Fruit fly (Drosophila melanogaster) whole organism, embryonic: ENCODE measurements around the gene nerfin-2.

Source experiments
- Antp ChIP-seq: fragments of 200-800 bp; sonication (Bioruptor generic); optimal IDR thresholded peaks from 3 replicates; lab custom pipeline; 2016; ENCODE audit warnings: missing biosample characterization, missing genetic modification characterization
- B-H1 ChIP-seq: fragments of 200-800 bp; sonication (Bioruptor generic); IDR thresholded peaks from 3 replicates; pipeline ENCODE4 v1.3.6; 2022; ENCODE audit warnings: missing biosample characterization, missing genetic modification characterization
- Bgb ChIP-seq: fragments of 200-800 bp; sonication (Bioruptor generic); IDR thresholded peaks from 2 replicates; pipeline ENCODE4 v1.3.6; 2022; ENCODE audit warnings: missing biosample characterization, missing genetic modification characterization; ENCODE audit not compliant: partially characterized antibody
- CG10321 ChIP-seq: fragments of 200-800 bp; sonication (Bioruptor generic); IDR thresholded peaks from 2 replicates; pipeline ENCODE4 v1.3.6; 2022; ENCODE audit warnings: missing biosample characterization, missing genetic modification characterization
- CG10366 ChIP-seq: fragments of 200-800 bp; sonication (Bioruptor generic); IDR thresholded peaks from 2 replicates; pipeline ENCODE4 v1.3.6; 2022; ENCODE audit warnings: missing biosample characterization, missing genetic modification characterization
- CG11085 ChIP-seq: fragments of 200-800 bp; sonication (Bioruptor generic); IDR thresholded peaks from 2 replicates; pipeline ENCODE4 v1.3.6; 2022; ENCODE audit warnings: missing biosample characterization, missing genetic modification characterization
- CG15514 ChIP-seq: fragments of 200-800 bp; sonication (Bioruptor generic); optimal IDR thresholded peaks from 3 replicates; lab custom pipeline; 2017; ENCODE audit warnings: missing biosample characterization, missing genetic modification characterization, mild to moderate bottlenecking, moderate library complexity, missing genetic modification reagents
- CG16815 ChIP-seq: fragments of 200-800 bp; sonication (Bioruptor generic); optimal IDR thresholded peaks from 3 replicates; lab custom pipeline; 2017; ENCODE audit warnings: missing biosample characterization, mild to moderate bottlenecking, missing genetic modification characterization
- CG17385 ChIP-seq: fragments of 200-800 bp; sonication (Bioruptor generic); optimal IDR thresholded peaks from 3 replicates; lab custom pipeline; 2018; ENCODE audit warnings: missing biosample characterization, mild to moderate bottlenecking, missing genetic modification characterization
- CG17802 ChIP-seq: fragments of 200-800 bp; sonication (Bioruptor generic); optimal IDR thresholded peaks from 2 replicates; lab custom pipeline; 2018; ENCODE audit warnings: missing biosample characterization, mild to moderate bottlenecking, missing genetic modification characterization, moderate library complexity
- CG32772 ChIP-seq: fragments of 200-800 bp; sonication (Bioruptor generic); IDR thresholded peaks from 2 replicates; pipeline ENCODE4 v1.3.6; 2022; ENCODE audit warnings: missing biosample characterization, missing genetic modification characterization
- CG33213 ChIP-seq: fragments of 200-800 bp; sonication (Bioruptor generic); optimal IDR thresholded peaks from 3 replicates; lab custom pipeline; 2016; ENCODE audit warnings: missing biosample characterization, missing genetic modification characterization
- CG3407 ChIP-seq: fragments of 200-800 bp; sonication (Bioruptor generic); optimal IDR thresholded peaks from 2 replicates; lab custom pipeline; 2018; ENCODE audit warnings: missing biosample characterization, mild to moderate bottlenecking, missing genetic modification characterization
- CG34422 ChIP-seq: fragments of 200-800 bp; sonication (Bioruptor generic); IDR thresholded peaks from 3 replicates; pipeline ENCODE4 v1.3.6; 2022; ENCODE audit warnings: missing biosample characterization, missing genetic modification characterization
- CG3726 ChIP-seq: fragments of 200-800 bp; sonication (Bioruptor generic); IDR thresholded peaks from 3 replicates; pipeline ENCODE4, ENCODE4 v1.3.6; 2022; ENCODE audit warnings: missing biosample characterization, missing genetic modification characterization
- CG4282 ChIP-seq: fragments of 200-800 bp; sonication (Bioruptor generic); optimal IDR thresholded peaks from 2 replicates; lab custom pipeline; 2016; ENCODE audit warnings: missing biosample characterization, missing genetic modification characterization
- CG4360 ChIP-seq: fragments of 200-800 bp; sonication (Bioruptor generic); IDR thresholded peaks from 2 replicates; pipeline ENCODE4 v1.3.6; 2022; ENCODE audit warnings: missing biosample characterization, missing genetic modification characterization
- CG4617 ChIP-seq: fragments of 200-800 bp; sonication (Bioruptor generic); optimal IDR thresholded peaks from 3 replicates; lab custom pipeline; 2016; ENCODE audit warnings: missing biosample characterization, missing genetic modification characterization, borderline replicate concordance
- CG5180 ChIP-seq: fragments of 200-800 bp; sonication (Bioruptor generic); optimal IDR thresholded peaks from 3 replicates; lab custom pipeline; 2017; ENCODE audit warnings: missing biosample characterization, missing genetic modification characterization, mild to moderate bottlenecking, moderate library complexity, missing genetic modification reagents
- CG8089 ChIP-seq: fragments of 200-800 bp; sonication (Bioruptor generic); optimal IDR thresholded peaks from 3 replicates; lab custom pipeline; 2016; ENCODE audit warnings: missing biosample characterization, missing genetic modification characterization
- Camta ChIP-seq: fragments of 200-800 bp; sonication (Bioruptor generic); optimal IDR thresholded peaks from 2 replicates; lab custom pipeline; 2016; ENCODE audit warnings: missing biosample characterization, missing genetic modification characterization
- Dbx ChIP-seq: fragments of 200-800 bp; sonication (Bioruptor generic); IDR thresholded peaks from 3 replicates; pipeline ENCODE4 v1.3.6; 2022; ENCODE audit warnings: missing biosample characterization, missing genetic modification characterization
- HLHmδ ChIP-seq: fragments of 200-800 bp; sonication (Bioruptor generic); optimal IDR thresholded peaks from 2 replicates; lab custom pipeline; 2018; ENCODE audit warnings: missing biosample characterization, mild to moderate bottlenecking, missing genetic modification characterization, moderate library complexity
- NFAT ChIP-seq: fragments of 200-800 bp; sonication (Bioruptor generic); IDR thresholded peaks from 2 replicates; pipeline ENCODE4 v1.3.6; 2022; ENCODE audit warnings: missing biosample characterization, missing genetic modification characterization
- Nf-YC ChIP-seq: fragments of 200-800 bp; optimal IDR thresholded peaks from 3 replicates; lab custom pipeline; 2019; ENCODE audit warnings: missing biosample characterization, mild to moderate bottlenecking, missing genetic modification characterization, moderate library complexity
- Sin3A ChIP-seq: fragments of >200 bp; optimal IDR thresholded peaks from 2 replicates; lab custom pipeline; 2018
- Sry-β ChIP-seq: fragments of 200-800 bp; sonication (Bioruptor generic); optimal IDR thresholded peaks from 2 replicates; lab custom pipeline; 2018; ENCODE audit warnings: missing biosample characterization, mild to moderate bottlenecking, missing genetic modification characterization, moderate library complexity
- aop ChIP-seq: fragments of 200-800 bp; sonication (Bioruptor generic); IDR thresholded peaks from 2 replicates; pipeline ENCODE4 v1.3.6; 2022; ENCODE audit warnings: missing biosample characterization, missing genetic modification characterization
- bcd ChIP-seq: fragments of 200-800 bp; sonication (Bioruptor generic); optimal IDR thresholded peaks from 2 replicates; lab custom pipeline; 2017; ENCODE audit warnings: missing biosample characterization, mild to moderate bottlenecking, missing genetic modification characterization
- crp ChIP-seq, 2 experiments: fragments of 200-800 bp; sonication (Bioruptor generic); optimal IDR thresholded peaks; 2 replicates in 1 of 2; 3 replicates in 1 of 2; lab custom pipeline; 2017; ENCODE audit warnings: missing biosample characterization in 2 of 2, missing genetic modification characterization in 2 of 2, mild to moderate bottlenecking in 1 of 2, moderate library complexity in 1 of 2
- da ChIP-seq: fragments of 200-800 bp; sonication (Bioruptor generic); optimal IDR thresholded peaks from 2 replicates; lab custom pipeline; 2016; ENCODE audit warnings: missing biosample characterization, missing genetic modification characterization
- dmrt99B ChIP-seq: fragments of 200-800 bp; sonication (Bioruptor generic); optimal IDR thresholded peaks from 2 replicates; lab custom pipeline; 2018; ENCODE audit warnings: missing biosample characterization, mild to moderate bottlenecking, missing genetic modification characterization, moderate library complexity
- exex ChIP-seq: fragments of 200-800 bp; sonication (Bioruptor generic); optimal IDR thresholded peaks from 4 replicates; lab custom pipeline; 2018; ENCODE audit warnings: missing biosample characterization, mild to moderate bottlenecking, missing genetic modification characterization, moderate library complexity
- eyg ChIP-seq: fragments of 200-800 bp; sonication (Bioruptor generic); optimal IDR thresholded peaks from 3 replicates; lab custom pipeline; 2016; ENCODE audit warnings: missing biosample characterization, missing genetic modification characterization
- gcm ChIP-seq: fragments of 200-800 bp; sonication (Bioruptor generic); optimal IDR thresholded peaks from 2 replicates; lab custom pipeline; 2019; ENCODE audit warnings: missing biosample characterization, mild to moderate bottlenecking, missing genetic modification characterization, moderate library complexity
- grau ChIP-seq: fragments of 200-800 bp; optimal IDR thresholded peaks from 3 replicates; lab custom pipeline; 2019; ENCODE audit warnings: missing biosample characterization, mild to moderate bottlenecking, missing genetic modification characterization, moderate library complexity
- grn ChIP-seq: fragments of 200-800 bp; sonication (Bioruptor generic); optimal IDR thresholded peaks from 3 replicates; lab custom pipeline; 2017; ENCODE audit warnings: missing biosample characterization, missing genetic modification characterization
- her ChIP-seq: fragments of 200-800 bp; sonication (Bioruptor generic); optimal IDR thresholded peaks from 2 replicates; lab custom pipeline; 2016; ENCODE audit warnings: missing biosample characterization, missing genetic modification characterization
- mirr ChIP-seq: fragments of 200-800 bp; sonication (Bioruptor generic); optimal IDR thresholded peaks from 3 replicates; lab custom pipeline; 2018; ENCODE audit warnings: missing biosample characterization, mild to moderate bottlenecking, missing genetic modification characterization
- nerfin-1 ChIP-seq: fragments of 200-800 bp; sonication (Bioruptor generic); optimal IDR thresholded peaks from 3 replicates; lab custom pipeline; 2019; ENCODE audit warnings: missing biosample characterization, mild to moderate bottlenecking, missing genetic modification characterization, moderate library complexity
- nmo ChIP-seq: fragments of 200-800 bp; sonication (Bioruptor generic); optimal IDR thresholded peaks from 2 replicates; lab custom pipeline; 2018; ENCODE audit warnings: missing biosample characterization, mild to moderate bottlenecking, missing genetic modification characterization, moderate library complexity
- p53 ChIP-seq: fragments of 200-800 bp; sonication (Bioruptor generic); optimal IDR thresholded peaks from 2 replicates; lab custom pipeline; 2016; ENCODE audit warnings: missing biosample characterization, missing genetic modification characterization
- pzg ChIP-seq: fragments of 200-800 bp; sonication (Bioruptor generic); optimal IDR thresholded peaks from 3 replicates; lab custom pipeline; 2018; ENCODE audit warnings: missing biosample characterization, mild to moderate bottlenecking, missing genetic modification characterization, moderate library complexity
- salm ChIP-seq: fragments of 200-800 bp; sonication (Bioruptor generic); optimal IDR thresholded peaks from 2 replicates; lab custom pipeline; 2018; ENCODE audit warnings: missing biosample characterization, mild to moderate bottlenecking, missing genetic modification characterization
- sna ChIP-seq: fragments of 200-800 bp; sonication (Bioruptor generic); IDR thresholded peaks from 2 replicates; pipeline ENCODE4 v1.3.6; 2022; ENCODE audit warnings: missing biosample characterization, missing genetic modification characterization; ENCODE audit not compliant: partially characterized antibody
- stc ChIP-seq: fragments of 200-800 bp; sonication (Bioruptor generic); IDR thresholded peaks from 2 replicates; pipeline ENCODE4 v1.3.6; 2022; ENCODE audit warnings: missing biosample characterization, missing genetic modification characterization
- tll ChIP-seq, 2 experiments: fragments of 200-800 bp in 1 of 2; fragments of >200 bp in 1 of 2; sonication (Bioruptor generic) in 1 of 2; optimal IDR thresholded peaks; 2 replicates each; lab custom pipeline; 2017 to 2019; ENCODE audit warnings: missing biosample characterization in 2 of 2, missing genetic modification characterization in 2 of 2, mild to moderate bottlenecking in 1 of 2, moderate library complexity in 1 of 2
- unpg ChIP-seq: fragments of 200-800 bp; sonication (Bioruptor generic); optimal IDR thresholded peaks from 3 replicates; lab custom pipeline; 2018; ENCODE audit warnings: missing biosample characterization, mild to moderate bottlenecking, missing genetic modification characterization, moderate library complexity

The nerfin-2 gene

dm6 chr3R:10097531-10098295 is 26.8 kb downstream of the nerfin-2 start (continued):
- TF ChIP-seq CG34422 (GFP tag; lab: Robert Waterston, UW) (peak; percentile 49; the same call in 1 of the 3 replicates), salm (peak; percentile 42), CG4282 (GFP tag; lab: Kevin White, UChicago) (no peak), CG3407 (GFP tag; lab: Kevin White, UChicago) (no peak), p53 (GFP tag; lab: Kevin White, UChicago) (peak; percentile 18), HLHmδ (peak; percentile 30), eyg (GFP tag; lab: Kevin White, UChicago) (peak; percentile 66), pzg (GFP tag; lab: Kevin White, UChicago) (no peak), CG15514 (GFP tag; lab: Kevin White, UChicago) (peak; percentile 63), dmrt99B (tag; lab: Kevin White, UChicago) (peak; percentile 77), CG16815 (GFP tag; lab: Kevin White, UChicago) (peak; percentile 4), NFAT (GFP tag; lab: Robert Waterston, UW) (peak; percentile 61), CG17802 (tag; lab: Kevin White, UChicago) (no peak), sna (no peak), crp (GFP tag; optimal IDR thresholded peaks at IDR 0.05; lab: Kevin White, UChicago) (peak in 1 of 2 experiments; percentile 7), Sry-β (GFP tag; lab: Kevin White, UChicago) (no peak), da (no peak), tll (GFP tag; optimal IDR thresholded peaks at IDR 0.05; lab: Kevin White, UChicago) (no peak), grn (peak; percentile 29), CG11085 (GFP tag; lab: Robert Waterston, UW) (0 out of 2 replicates have a peak, but pooled peaks have one; percentile 25), CG8089 (GFP tag; lab: Kevin White, UChicago) (peak; percentile 5), CG33213 (GFP tag; lab: Kevin White, UChicago) (no peak), Sin3A (no peak), Camta (peak; percentile 43), grau (tag; lab: Kevin White, UChicago) (peak; percentile 73), unpg (GFP tag; lab: Kevin White, UChicago) (peak; percentile 74), CG17385 (peak; percentile 69), stc (GFP tag; lab: Robert Waterston, UW) (peak; percentile 56; the same call in 1 of the 2 replicates), Bgb (GFP tag; lab: Robert Waterston, UW) (no peak), Antp (peak; percentile 77), Nf-YC (peak; percentile 44), Dbx (GFP tag; lab: Robert Waterston, UW) (peak; percentile 70; the same call in 2 of the 3 replicates), bcd (GFP tag; lab: Kevin White, UChicago) (peak; percentile 59), CG5180 (GFP tag; lab: Kevin White, UChicago) (peak; percentile 27), gcm (GFP tag; lab: Kevin White, UChicago) (peak; percentile 24), CG4360 (GFP tag; lab: Robert Waterston, UW) (peak; percentile 36; the same call in 1 of the 2 replicates), CG10321 (GFP tag; lab: Robert Waterston, UW) (no peak), CG10366 (GFP tag; lab: Robert Waterston, UW) (peak; percentile 42; the same call in 1 of the 2 replicates), nerfin-1 (tag; lab: Kevin White, UChicago) (peak; percentile 24), exex (tag; lab: Kevin White, UChicago) (peak; percentile 82), CG3726 (GFP tag; lab: Robert Waterston, UW) (no peak), aop (GFP tag; lab: Robert Waterston, UW) (no peak), CG4617 (peak; percentile 10), CG32772 (peak; percentile 22; the same call in 1 of the 2 replicates), nmo (GFP tag; lab: Kevin White, UChicago) (peak; percentile 64), B-H1 (GFP tag; lab: Robert Waterston, UW) (peak; percentile 50; the same call in 1 of the 3 replicates), her (peak; percentile 66), mirr (GFP tag; lab: Kevin White, UChicago) (peak; percentile 93)
